Worm (Caenorhabditis elegans): ENCODE results near the gene aos-1.

aos-1 gene

DNA sequence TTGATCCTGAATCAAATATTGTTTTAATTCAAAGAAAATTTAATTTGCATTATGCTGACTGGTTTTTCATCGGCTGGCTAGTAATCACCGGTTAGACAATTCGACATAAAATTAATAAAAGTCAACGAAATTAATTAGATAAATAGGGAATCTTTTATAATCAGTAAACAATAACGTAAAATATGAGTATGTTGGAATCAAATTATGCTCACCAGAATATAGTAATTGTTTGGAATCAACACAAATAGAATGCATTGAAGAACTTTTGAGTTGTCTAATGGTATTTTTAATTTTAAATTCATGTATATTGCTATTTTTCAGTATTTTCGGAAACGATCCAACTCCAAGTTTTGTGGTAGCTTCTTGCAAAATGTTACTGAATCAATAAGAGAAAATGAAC, 24.7 kb downstream of the aos-1 start, which contains the start of gene C08B6.2:
Gene C08B6.2, plus strand, starts transcription at position 301 of the 400 bp plus-strand sequence.
- TF ChIP-seq ama-1 (optimal IDR thresholded peaks at IDR 0.05) (no peak), ama-1 (GFP tag; optimal IDR thresholded peaks at IDR 0.05) (no peak), Y53F4B.3 (GFP tag; IDR thresholded peaks at IDR 0.05) (no peak), C06A6.2 (GFP tag; conservative IDR thresholded peaks at IDR 0.05) (no peak), unc-130 (GFP tag; optimal IDR thresholded peaks at IDR 0.05) (no peak), mes-4 (tag; optimal IDR thresholded peaks at IDR 0.05) (no peak), F52B5.7 (tag; optimal IDR thresholded peaks at IDR 0.05) (no peak), K12H6.12 (tag; optimal IDR thresholded peaks at IDR 0.05) (no peak), ztf-28 (GFP tag; IDR thresholded peaks at IDR 0.05) (no peak), nhr-90 (tag; optimal IDR thresholded peaks at IDR 0.05) (no peak), nhr-80 (tag; optimal IDR thresholded peaks at IDR 0.05) (no peak)

DNA sequence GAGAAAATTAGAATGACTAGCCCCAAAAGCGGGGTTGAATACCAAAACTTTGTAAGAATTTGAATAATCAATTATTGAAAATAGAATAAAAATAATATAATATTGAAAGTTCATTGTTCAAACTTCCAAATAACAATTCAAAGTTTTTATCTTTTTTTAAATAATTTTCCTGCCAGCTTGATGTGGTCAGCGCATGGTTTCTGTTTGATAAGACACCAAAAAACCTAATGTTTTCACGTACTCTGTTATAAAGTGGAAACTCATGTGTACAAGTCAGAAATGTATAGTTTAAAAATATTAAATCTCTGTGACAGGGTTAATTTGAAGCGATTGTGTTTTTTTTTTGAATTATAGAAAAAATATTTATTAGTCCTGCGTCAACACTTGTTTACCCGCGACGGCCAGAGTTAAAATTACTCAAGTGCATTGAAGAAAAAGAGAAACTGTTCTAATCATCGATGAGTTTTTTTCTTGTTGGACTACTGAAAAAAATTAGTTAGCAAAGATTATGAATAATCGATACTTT, 25.2 kb downstream of the aos-1 start, which contains the start of gene ugt-17:
Gene ugt-17, minus strand, starts transcription at position 180 of the 526 bp plus-strand sequence.
- TF ChIP-seq F22D6.2 (tag; optimal IDR thresholded peaks at IDR 0.05) (no peak), nhr-80 (tag; optimal IDR thresholded peaks at IDR 0.05) (peak; percentile 74), snpc-4 (GFP tag; optimal IDR thresholded peaks at IDR 0.05) (no peak), snpc-4 (tag; optimal IDR thresholded peaks at IDR 0.05) (peak in 1 of 4 experiments; percentile 8)

DNA sequence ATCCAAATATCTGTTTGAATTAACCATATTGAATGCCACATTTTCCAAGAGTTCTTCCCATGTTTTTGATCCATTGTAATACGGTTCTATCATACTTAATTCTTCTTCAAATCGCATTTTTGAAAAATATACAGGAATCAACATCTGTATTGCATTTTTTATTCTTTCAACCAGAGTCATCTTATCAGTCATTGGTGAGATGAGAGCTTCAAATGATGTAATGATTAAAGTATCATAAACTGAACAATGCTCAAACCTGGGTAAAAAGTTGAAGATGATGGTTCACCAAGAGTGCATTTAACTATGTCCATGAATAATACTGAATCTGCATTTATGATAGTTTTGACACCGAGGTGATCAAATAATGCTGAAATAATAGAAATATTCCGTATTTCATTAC, 26.3 kb downstream of the aos-1 start:
- TF ChIP-seq ets-4 (GFP tag; optimal IDR thresholded peaks at IDR 0.05) (no peak), nhr-80 (tag; optimal IDR thresholded peaks at IDR 0.05) (peak; percentile 9)

DNA sequence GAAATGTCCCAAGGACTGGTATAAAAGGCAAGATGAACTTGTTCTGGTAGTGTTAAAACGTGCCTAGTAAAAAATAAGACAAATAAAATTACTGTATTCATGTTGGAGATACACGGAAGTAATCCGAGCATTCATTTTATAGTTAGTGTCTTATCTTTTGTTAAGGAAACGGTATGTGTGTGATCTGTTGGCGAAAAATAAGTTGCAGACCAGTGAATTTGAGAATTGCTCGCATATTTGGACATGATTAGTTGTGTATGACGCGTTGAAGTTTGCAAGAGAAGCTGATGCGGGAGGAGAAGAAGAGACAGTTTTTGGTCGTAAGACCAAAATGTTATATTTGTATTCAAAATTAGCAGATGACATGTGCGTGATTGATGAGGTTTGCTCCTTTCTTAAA, 28.2 kb downstream of the aos-1 start, which contains the start of gene C08B6.14:
Gene C08B6.14, minus strand, starts transcription at position 101 of the 400 bp plus-strand sequence.
- TF ChIP-seq nhr-80 (tag; optimal IDR thresholded peaks at IDR 0.05) (no peak), unc-130 (GFP tag; optimal IDR thresholded peaks at IDR 0.05) (no peak), Y95B8A.8 (GFP tag; IDR thresholded peaks at IDR 0.05) (no peak), K11D2.4 (GFP tag; IDR thresholded peaks at IDR 0.05) (no peak), egrh-3 (GFP tag; IDR thresholded peaks at IDR 0.05) (no peak), nfyb-1 (GFP tag; IDR thresholded peaks at IDR 0.05) (no peak), athp-1 (tag; optimal IDR thresholded peaks at IDR 0.05) (no peak), Y67H2A.10 (GFP tag; conservative IDR thresholded peaks at IDR 0.05) (no peak), zfh-2 (GFP tag; conservative IDR thresholded peaks at IDR 0.05) (no peak)

DNA sequence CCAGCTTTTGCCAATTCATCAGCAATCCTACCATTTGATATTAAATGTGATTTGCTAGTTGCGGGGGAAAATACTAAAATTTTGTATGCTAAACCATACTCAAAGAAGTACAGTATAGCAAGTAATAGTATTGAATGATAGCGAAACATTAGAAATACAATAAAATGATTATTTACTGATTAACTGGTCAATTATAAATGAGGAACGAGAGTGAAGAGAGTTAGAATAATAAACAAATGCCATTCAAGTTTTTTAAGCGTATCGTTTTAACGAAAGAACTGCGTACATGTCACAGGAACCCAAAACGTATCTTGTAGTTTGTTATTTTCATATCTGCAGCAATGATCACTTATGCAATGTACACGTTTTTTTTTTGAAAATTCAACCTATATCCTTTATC, 31.7 kb downstream of the aos-1 start, which contains the start of gene ugt-47:
Gene ugt-47, minus strand, starts transcription at position 169 of the 400 bp plus-strand sequence.
- TF ChIP-seq unc-62 (GFP tag; optimal IDR thresholded peaks at IDR 0.05), result peak; percentile 14
- peak; percentile 52 for TF ChIP-seq nhr-80 (tag; optimal IDR thresholded peaks at IDR 0.05)
- no peak for TF ChIP-seq T26A5.8 (tag; optimal IDR thresholded peaks at IDR 0.05)

DNA sequence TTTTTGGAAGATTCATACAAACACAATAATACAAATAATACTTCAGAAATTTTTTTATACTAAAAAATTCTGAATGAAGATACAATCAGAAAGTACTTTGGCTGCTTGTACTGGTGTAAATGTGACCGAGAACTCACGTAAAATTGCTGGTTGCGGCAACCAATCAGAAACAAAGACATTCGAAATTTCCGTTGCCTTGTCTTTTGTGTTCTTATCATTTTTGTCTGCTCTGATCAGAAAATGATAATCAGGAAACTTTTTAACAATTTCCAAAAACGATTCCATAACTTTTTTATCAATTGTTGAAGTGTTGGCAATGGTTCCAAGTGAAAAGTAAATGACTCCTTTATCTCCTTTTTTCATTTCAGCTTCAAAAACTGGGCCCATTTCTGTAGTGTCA, 33.2 kb downstream of the aos-1 start:
- TF ChIP-seq nhr-80 (tag; optimal IDR thresholded peaks at IDR 0.05) (peak; percentile 62), Y53F4B.3 (GFP tag; IDR thresholded peaks at IDR 0.05) (no peak)

DNA sequence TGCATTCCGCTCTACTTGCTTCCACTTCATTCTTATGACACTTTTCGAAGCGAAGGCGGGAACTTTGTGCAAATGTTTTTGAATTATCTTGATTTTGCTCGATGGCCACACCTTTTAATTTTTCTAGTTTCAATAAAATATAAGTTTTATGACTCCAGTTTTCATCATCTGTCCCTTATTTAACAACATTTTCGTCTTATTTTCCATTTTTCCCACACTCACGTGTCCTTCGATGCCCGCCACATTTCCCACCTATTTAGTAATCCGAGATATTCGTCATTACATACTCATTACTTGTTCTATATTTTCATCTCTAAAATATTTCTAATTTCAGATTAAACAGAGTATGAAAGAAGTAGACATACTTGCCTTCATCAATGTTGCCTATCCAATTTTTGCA, 35.7 kb downstream of the aos-1 start, which contains the start of gene srd-49:
Gene srd-49, plus strand, starts transcription at position 301 of the 400 bp plus-strand sequence.
- TF ChIP-seq nhr-120 (GFP tag; IDR thresholded peaks at IDR 0.05), result no peak
- no peak for TF ChIP-seq cebp-1 (GFP tag; IDR thresholded peaks at IDR 0.05)
- TF ChIP-seq cebp-1 (tag; optimal IDR thresholded peaks at IDR 0.05), result no peak

DNA sequence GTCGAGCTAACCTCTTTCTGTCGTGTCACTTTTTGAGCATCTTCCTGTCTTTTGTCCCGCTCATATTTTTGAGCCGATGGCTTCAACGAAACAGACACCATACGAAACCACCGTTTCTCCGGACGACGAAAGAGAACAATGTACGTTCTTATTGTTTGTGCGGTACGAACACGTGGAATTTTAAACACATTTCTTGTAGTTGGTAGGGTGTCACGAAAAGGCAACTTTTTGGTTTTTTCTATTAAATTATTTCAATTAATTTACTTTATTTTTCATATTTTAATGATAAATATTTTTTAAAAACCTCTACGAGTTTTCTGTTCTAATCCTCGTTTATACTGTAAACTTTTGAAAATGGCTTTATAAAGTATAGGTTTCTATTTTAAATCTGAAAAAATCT, 38.9 kb downstream of the aos-1 start, which contains the start of gene R04B5.11:
Gene R04B5.11, minus strand, starts transcription at position 101 of the 400 bp plus-strand sequence.
- TF ChIP-seq lin-35 (GFP tag; optimal IDR thresholded peaks at IDR 0.05) (no peak), Y95B8A.8 (GFP tag; IDR thresholded peaks at IDR 0.05) (no peak), let-526 (GFP tag; IDR thresholded peaks at IDR 0.05) (no peak), ceh-58 (GFP tag; IDR thresholded peaks at IDR 0.05) (no peak), F55B11.4 (tag; optimal IDR thresholded peaks at IDR 0.05; ENCODE audit: borderline replicate concordance, insufficient read depth) (no peak), bed-1 (GFP tag; IDR thresholded peaks at IDR 0.05) (no peak), T07F8.4 (tag; optimal IDR thresholded peaks at IDR 0.05) (no peak), K12H6.12 (tag; optimal IDR thresholded peaks at IDR 0.05) (no peak), gei-17 (GFP tag; optimal IDR thresholded peaks at IDR 0.05) (no peak), snpc-1.1 (tag; optimal IDR thresholded peaks at IDR 0.05; ENCODE audit: insufficient read depth) (no peak), tbp1 (GFP tag; optimal IDR thresholded peaks at IDR 0.05) (no peak)
